Worm (Caenorhabditis elegans): ENCODE measurements around the gene math-41.

DNA sequence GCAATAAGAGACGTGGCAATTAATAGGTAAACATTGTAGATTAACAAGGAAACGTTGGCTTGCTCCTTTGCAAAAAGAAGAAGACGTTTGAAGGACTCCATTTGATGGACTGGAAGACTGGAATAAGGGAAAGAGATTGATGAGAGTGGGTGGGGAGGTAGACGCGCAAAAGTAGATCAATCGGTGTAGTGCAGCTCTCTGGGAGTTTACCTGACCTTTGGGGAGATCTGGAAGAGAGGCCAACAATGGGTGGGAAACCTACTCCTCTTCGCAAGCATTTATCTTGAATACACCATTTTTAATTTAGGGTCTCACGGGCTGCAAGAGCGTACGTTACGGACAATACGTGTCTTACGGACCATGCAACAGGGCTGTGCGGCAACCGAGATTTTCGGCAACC, 18.1 kb upstream of the math-41 start, which contains the start of gene C08F1.12:
- TF ChIP-seq ama-1 (optimal IDR thresholded peaks at IDR 0.05) (no peak), nhr-11 (tag; optimal IDR thresholded peaks at IDR 0.05) (no peak), unc-39 (tag; optimal IDR thresholded peaks at IDR 0.05) (no peak), R02D3.7 (tag; optimal IDR thresholded peaks at IDR 0.05) (no peak), elt-1 (tag; optimal IDR thresholded peaks at IDR 0.05) (no peak), nhr-12 (tag; optimal IDR thresholded peaks at IDR 0.05) (no peak), ztf-4 (tag; optimal IDR thresholded peaks at IDR 0.05) (no peak), zag-1 (tag; optimal IDR thresholded peaks at IDR 0.05) (no peak), blmp-1 (tag; optimal IDR thresholded peaks at IDR 0.05; ENCODE audit: insufficient read depth) (no peak), sma-9 (GFP tag; optimal IDR thresholded peaks at IDR 0.05) (no peak), sma-9 (tag; optimal IDR thresholded peaks at IDR 0.05) (no peak), egl-27 (tag; optimal IDR thresholded peaks at IDR 0.05) (no peak), mdl-1 (tag; optimal IDR thresholded peaks at IDR 0.05) (no peak), ceh-82 (tag; optimal IDR thresholded peaks at IDR 0.05) (no peak)

Measured in whole organism, L2 larva.